Worm (Caenorhabditis elegans): ENCODE measurements around the gene ZK938.10.

The ZK938.10 gene

ce11 chrII:9850945-9851344, at the start of gene ZK938.10:
Gene ZK938.10 (minus strand): TSS chrII:9851045.
- TF ChIP-seq scrt-1 (GFP tag; IDR thresholded peaks at IDR 0.05) (no peak), tbx-37 (GFP tag; conservative IDR thresholded peaks at IDR 0.05) (no peak), tbx-11 (GFP tag; IDR thresholded peaks at IDR 0.05) (no peak), ets-7 (tag; optimal IDR thresholded peaks at IDR 0.05) (no peak), sea-1 (GFP tag; conservative IDR thresholded peaks at IDR 0.05) (no peak), tra-4 (tag; optimal IDR thresholded peaks at IDR 0.05) (no peak), hnd-1 (tag; optimal IDR thresholded peaks at IDR 0.05) (no peak), F13C5.2 (tag; optimal IDR thresholded peaks at IDR 0.05) (no peak), ceh-36 (tag; optimal IDR thresholded peaks at IDR 0.05) (no peak), pes-1 (GFP tag; IDR thresholded peaks at IDR 0.05) (no peak)

ce11 chrII:9900276-9900675, 49.4 kb upstream of the ZK938.10 start, which contains the start of gene unc-4:
Gene unc-4 (minus strand): TSS chrII:9900376.
- TF ChIP-seq B0310.2 (tag; optimal IDR thresholded peaks at IDR 0.05) (no peak), hmbx-1 (tag; optimal IDR thresholded peaks at IDR 0.05) (no peak)

- TF ChIP-seq pes-1 (GFP tag; IDR thresholded peaks at IDR 0.05) (no peak), scrt-1 (GFP tag; IDR thresholded peaks at IDR 0.05) (no peak), tbx-37 (GFP tag; conservative IDR thresholded peaks at IDR 0.05) (no peak), tbx-11 (GFP tag; IDR thresholded peaks at IDR 0.05) (no peak), tra-4 (tag; optimal IDR thresholded peaks at IDR 0.05) (no peak), aly-1 (tag; optimal IDR thresholded peaks at IDR 0.05) (no peak), hmg-4 (GFP tag; optimal IDR thresholded peaks at IDR 0.05) (no peak), F13C5.2 (tag; optimal IDR thresholded peaks at IDR 0.05) (no peak), sea-1 (GFP tag; conservative IDR thresholded peaks at IDR 0.05) (no peak), ceh-13 (GFP tag; optimal IDR thresholded peaks at IDR 0.05) (no peak)
These were observed 47.9 kb upstream of the ZK938.10 start for ce11 chrII:9898744-9899143.

ce11 chrII:9895173-9895572, 44.3 kb upstream of the ZK938.10 start:
- no peak for TF ChIP-seq ets-7 (tag; optimal IDR thresholded peaks at IDR 0.05)
- no peak for TF ChIP-seq ceh-13 (GFP tag; optimal IDR thresholded peaks at IDR 0.05)
- TF ChIP-seq F13C5.2 (tag; optimal IDR thresholded peaks at IDR 0.05) = no peak
- TF ChIP-seq ama-1 (optimal IDR thresholded peaks at IDR 0.05) = no peak
- no peak for TF ChIP-seq B0310.2 (tag; optimal IDR thresholded peaks at IDR 0.05)
- no peak for TF ChIP-seq hnd-1 (tag; optimal IDR thresholded peaks at IDR 0.05)
- no peak for TF ChIP-seq pes-1 (GFP tag; IDR thresholded peaks at IDR 0.05)
- TF ChIP-seq sea-1 (GFP tag; conservative IDR thresholded peaks at IDR 0.05) = no peak
- TF ChIP-seq aly-1 (tag; optimal IDR thresholded peaks at IDR 0.05) = no peak
- TF ChIP-seq scrt-1 (GFP tag; IDR thresholded peaks at IDR 0.05) = no peak
- TF ChIP-seq tra-4 (tag; optimal IDR thresholded peaks at IDR 0.05) = no peak
- TF ChIP-seq flt-1 (GFP tag; IDR thresholded peaks at IDR 0.05) = no peak
- TF ChIP-seq ceh-36 (tag; optimal IDR thresholded peaks at IDR 0.05) = no peak
- TF ChIP-seq hmbx-1 (tag; optimal IDR thresholded peaks at IDR 0.05) = no peak
- no peak for TF ChIP-seq hmg-4 (GFP tag; optimal IDR thresholded peaks at IDR 0.05)
- TF ChIP-seq tbx-37 (GFP tag; conservative IDR thresholded peaks at IDR 0.05) = no peak
- no peak for TF ChIP-seq tbx-11 (GFP tag; IDR thresholded peaks at IDR 0.05)

- TF ChIP-seq ceh-36 (tag; optimal IDR thresholded peaks at IDR 0.05) (no peak), hnd-1 (tag; optimal IDR thresholded peaks at IDR 0.05) (no peak)
These were observed 43.6 kb upstream of the ZK938.10 start, which contains the start of gene F26C11.1 for ce11 chrII:9894435-9894834. Gene F26C11.1 (plus strand): TSS chrII:9894735.

- no peak for TF ChIP-seq hmbx-1 (tag; optimal IDR thresholded peaks at IDR 0.05)
- no peak for TF ChIP-seq ets-7 (tag; optimal IDR thresholded peaks at IDR 0.05)
- TF ChIP-seq F13C5.2 (tag; optimal IDR thresholded peaks at IDR 0.05) = no peak
- TF ChIP-seq ceh-13 (GFP tag; optimal IDR thresholded peaks at IDR 0.05) = no peak
- TF ChIP-seq hnd-1 (tag; optimal IDR thresholded peaks at IDR 0.05) = no peak
- TF ChIP-seq flt-1 (GFP tag; IDR thresholded peaks at IDR 0.05) = no peak
- no peak for TF ChIP-seq ama-1 (optimal IDR thresholded peaks at IDR 0.05)
- TF ChIP-seq tbx-37 (GFP tag; conservative IDR thresholded peaks at IDR 0.05) = no peak
- no peak for TF ChIP-seq scrt-1 (GFP tag; IDR thresholded peaks at IDR 0.05)
- TF ChIP-seq sea-1 (GFP tag; conservative IDR thresholded peaks at IDR 0.05) = no peak
- TF ChIP-seq pes-1 (GFP tag; IDR thresholded peaks at IDR 0.05) = no peak
- no peak for TF ChIP-seq hmg-4 (GFP tag; optimal IDR thresholded peaks at IDR 0.05)
- no peak for TF ChIP-seq tbx-11 (GFP tag; IDR thresholded peaks at IDR 0.05)
- no peak for TF ChIP-seq ceh-36 (tag; optimal IDR thresholded peaks at IDR 0.05)
- TF ChIP-seq tra-4 (tag; optimal IDR thresholded peaks at IDR 0.05) = no peak
- no peak for TF ChIP-seq aly-1 (tag; optimal IDR thresholded peaks at IDR 0.05)
- no peak for TF ChIP-seq B0310.2 (tag; optimal IDR thresholded peaks at IDR 0.05)
These were observed 41.6 kb upstream of the ZK938.10 start, which contains the start of gene C08H9.16 for ce11 chrII:9892409-9892808. Gene C08H9.16 (plus strand): TSS chrII:9892778.

ce11 chrII:9891823-9892222, 41.0 kb upstream of the ZK938.10 start:
- TF ChIP-seq pes-1 (GFP tag; IDR thresholded peaks at IDR 0.05) (no peak), ama-1 (optimal IDR thresholded peaks at IDR 0.05) (no peak), hnd-1 (tag; optimal IDR thresholded peaks at IDR 0.05) (no peak), ceh-36 (tag; optimal IDR thresholded peaks at IDR 0.05) (no peak), tbx-11 (GFP tag; IDR thresholded peaks at IDR 0.05) (no peak), tbx-37 (GFP tag; conservative IDR thresholded peaks at IDR 0.05) (no peak), B0310.2 (tag; optimal IDR thresholded peaks at IDR 0.05) (no peak), sea-1 (GFP tag; conservative IDR thresholded peaks at IDR 0.05) (no peak), scrt-1 (GFP tag; IDR thresholded peaks at IDR 0.05) (no peak), tra-4 (tag; optimal IDR thresholded peaks at IDR 0.05) (no peak), aly-1 (tag; optimal IDR thresholded peaks at IDR 0.05) (no peak)

ce11 chrII:9891031-9891689, 40.3 kb upstream of the ZK938.10 start, which contains the start of gene vgln-1:
Gene vgln-1 (minus strand): TSS chrII:9891081.
- TF ChIP-seq hmg-4 (GFP tag; optimal IDR thresholded peaks at IDR 0.05) (no peak), ets-7 (tag; optimal IDR thresholded peaks at IDR 0.05) (no peak), scrt-1 (GFP tag; IDR thresholded peaks at IDR 0.05) (no peak), ama-1 (optimal IDR thresholded peaks at IDR 0.05) (no peak), F13C5.2 (tag; optimal IDR thresholded peaks at IDR 0.05) (no peak), hmbx-1 (tag; optimal IDR thresholded peaks at IDR 0.05) (no peak), pes-1 (GFP tag; IDR thresholded peaks at IDR 0.05) (no peak; the same call in 1 of the 2 replicates), tbx-37 (GFP tag; conservative IDR thresholded peaks at IDR 0.05) (no peak), aly-1 (tag; optimal IDR thresholded peaks at IDR 0.05) (no peak), tra-4 (tag; optimal IDR thresholded peaks at IDR 0.05) (no peak), ceh-13 (GFP tag; optimal IDR thresholded peaks at IDR 0.05) (no peak), sea-1 (GFP tag; conservative IDR thresholded peaks at IDR 0.05) (no peak)
